Worm (Caenorhabditis elegans): ENCODE measurements around the gene H14N18.2.

- TF ChIP-seq C08G9.2 (tag; optimal IDR thresholded peaks at IDR 0.05): no peak
- TF ChIP-seq nhr-232 (tag; optimal IDR thresholded peaks at IDR 0.05): no peak
- no peak for TF ChIP-seq sox-4 (tag; optimal IDR thresholded peaks at IDR 0.05)
- TF ChIP-seq pax-1 (tag; optimal IDR thresholded peaks at IDR 0.05): no peak
- TF ChIP-seq ceh-24 (tag; optimal IDR thresholded peaks at IDR 0.05): no peak
- TF ChIP-seq lin-11 (tag; optimal IDR thresholded peaks at IDR 0.05): no peak
- no peak for TF ChIP-seq pha-4 (tag; optimal IDR thresholded peaks at IDR 0.05)
- TF ChIP-seq lim-6 (tag; optimal IDR thresholded peaks at IDR 0.05): no peak
- TF ChIP-seq nhr-11 (tag; optimal IDR thresholded peaks at IDR 0.05): no peak
- no peak for TF ChIP-seq dve-1 (tag; optimal IDR thresholded peaks at IDR 0.05)
These were observed 29.7 kb upstream of the H14N18.2 start, which contains the start of gene frpr-12 for ce11 chrV:8902697-8903096.
